Worm (Caenorhabditis elegans) whole organism, mixed stage, embryonic: ENCODE results near the gene pals-25.

ENCODE experiments used
- ceh-83 ChIP-seq: fragments of 200-800 bp; sonication (Bioruptor generic); optimal IDR thresholded peaks from 2 replicates; lab custom pipeline; 2018; ENCODE audit warnings: mild to moderate bottlenecking, missing genetic modification characterization, missing compliant biosample characterization
- elt-1 ChIP-seq: sonication (generic microtip); optimal IDR thresholded peaks from 2 replicates; lab custom pipeline; 2017; ENCODE audit warnings: missing genetic modification characterization, mild to moderate bottlenecking, missing compliant biosample characterization, antibody characterized with exemption, moderate library complexity, borderline replicate concordance; ENCODE audit not compliant: insufficient read depth
- nhr-237 ChIP-seq: fragments of 150-350 bp; optimal IDR thresholded peaks from 2 replicates; lab custom pipeline; 2014; ENCODE audit warnings: missing biosample characterization, missing genetic modification characterization
- nhr-76 ChIP-seq: sonication (generic microtip); optimal IDR thresholded peaks from 2 replicates; lab custom pipeline; 2017; ENCODE audit warnings: missing biosample characterization, missing genetic modification characterization
- pha-4 ChIP-seq: fragments of 150-350 bp; optimal IDR thresholded peaks from 2 replicates; lab custom pipeline; 2018; ENCODE audit warnings: missing biosample characterization, missing genetic modification reagents, missing genetic modification characterization

DNA sequence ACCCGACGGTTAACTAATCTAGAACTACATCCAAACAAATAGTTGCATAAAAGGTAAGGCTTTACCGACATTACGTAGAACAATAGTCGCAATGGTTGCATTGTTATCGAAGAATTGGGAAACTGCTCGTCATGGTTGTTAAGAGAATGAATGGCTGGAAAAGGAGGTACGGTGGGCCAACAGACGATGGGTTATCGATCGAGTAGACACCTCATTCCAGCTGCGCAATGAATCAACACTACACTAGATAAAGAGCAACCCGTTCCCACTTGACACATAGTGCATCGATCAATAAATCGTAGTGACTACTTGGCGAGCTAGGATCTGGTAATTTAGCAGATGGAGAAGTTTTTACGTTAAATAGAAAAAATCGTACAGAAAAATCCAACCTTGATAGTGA is 10.8 kb downstream of the pals-25 start, which contains the start of the genes T17A3.12 and fbxb-83:
- TF ChIP-seq nhr-76 (no peak), nhr-237 (tag; lab: Kevin White, UChicago) (no peak), pha-4 (tag; lab: Kevin White, UChicago) (no peak), elt-1 (tag; lab: Kevin White, UChicago) (no peak), ceh-83 (GFP tag; lab: Kevin White, UChicago) (no peak)
